Fruit fly (Drosophila melanogaster) whole organism, embryonic: ENCODE data around the gene CG6766.

Source experiments
- CG11085 ChIP-seq: fragments of 200-800 bp; sonication (Bioruptor generic); IDR thresholded peaks from 2 replicates; pipeline ENCODE4 v1.3.6; 2022; ENCODE audit warnings: missing biosample characterization, missing genetic modification characterization
- CG13287 ChIP-seq: fragments of 200-800 bp; sonication (Bioruptor generic); IDR thresholded peaks from 2 replicates; pipeline ENCODE4 v1.3.6; 2022; ENCODE audit warnings: missing biosample characterization, missing genetic modification characterization; ENCODE audit not compliant: partially characterized antibody
- CG13296 ChIP-seq: fragments of 200-800 bp; sonication (Bioruptor generic); optimal IDR thresholded peaks from 3 replicates; lab custom pipeline; 2018; ENCODE audit warnings: missing biosample characterization, mild to moderate bottlenecking, missing genetic modification characterization
- CG13624 ChIP-seq: fragments of 200-800 bp; sonication (Bioruptor generic); optimal IDR thresholded peaks from 2 replicates; lab custom pipeline; 2016; ENCODE audit warnings: missing biosample characterization, missing genetic modification characterization
- CG15479 ChIP-seq: fragments of 200-800 bp; sonication (Bioruptor generic); optimal IDR thresholded peaks from 3 replicates; lab custom pipeline; 2019; ENCODE audit warnings: missing biosample characterization, mild to moderate bottlenecking, missing genetic modification characterization, moderate library complexity
- CG15514 ChIP-seq: fragments of 200-800 bp; sonication (Bioruptor generic); optimal IDR thresholded peaks from 3 replicates; lab custom pipeline; 2017; ENCODE audit warnings: missing biosample characterization, missing genetic modification characterization, mild to moderate bottlenecking, moderate library complexity, missing genetic modification reagents
- CG16779 ChIP-seq: fragments of 200-800 bp; sonication (Bioruptor generic); IDR thresholded peaks from 2 replicates; pipeline ENCODE4 v1.3.6; 2022; ENCODE audit warnings: missing biosample characterization, missing genetic modification characterization
- CG17385 ChIP-seq: fragments of 200-800 bp; sonication (Bioruptor generic); optimal IDR thresholded peaks from 3 replicates; lab custom pipeline; 2018; ENCODE audit warnings: missing biosample characterization, mild to moderate bottlenecking, missing genetic modification characterization
- CG2120 ChIP-seq: fragments of 200-800 bp; sonication (Bioruptor generic); optimal IDR thresholded peaks from 3 replicates; lab custom pipeline; 2016; ENCODE audit warnings: missing biosample characterization, missing genetic modification characterization
- CG31441 ChIP-seq: fragments of 200-800 bp; sonication (Bioruptor generic); IDR thresholded peaks from 2 replicates; pipeline ENCODE4 v1.3.6; 2022; ENCODE audit warnings: missing biosample characterization, missing genetic modification characterization
- CG32532 ChIP-seq: fragments of 200-800 bp; sonication (Bioruptor generic); IDR thresholded peaks from 2 replicates; pipeline ENCODE4 v1.3.6; 2022; ENCODE audit warnings: missing biosample characterization, missing genetic modification characterization
- CG34422 ChIP-seq: fragments of 200-800 bp; sonication (Bioruptor generic); IDR thresholded peaks from 3 replicates; pipeline ENCODE4 v1.3.6; 2022; ENCODE audit warnings: missing biosample characterization, missing genetic modification characterization
- CG5953 ChIP-seq: fragments of 200-800 bp; sonication (Bioruptor generic); IDR thresholded peaks from 2 replicates; pipeline ENCODE4 v1.3.6; 2022; ENCODE audit warnings: missing biosample characterization, missing genetic modification characterization
- CG6272 ChIP-seq: fragments of 200-800 bp; sonication (Bioruptor generic); IDR thresholded peaks from 2 replicates; pipeline ENCODE4 v1.3.6; 2022; ENCODE audit warnings: missing biosample characterization, missing genetic modification characterization
- CG7357 ChIP-seq: fragments of 200-800 bp; sonication (Bioruptor generic); IDR thresholded peaks from 3 replicates; pipeline ENCODE4 v1.3.6; 2022; ENCODE audit warnings: missing biosample characterization, missing genetic modification characterization
- CG7928 ChIP-seq: fragments of 200-800 bp; sonication (Bioruptor generic); optimal IDR thresholded peaks from 2 replicates; lab custom pipeline; 2017; ENCODE audit warnings: missing biosample characterization, mild to moderate bottlenecking, missing genetic modification characterization
- CG8281 ChIP-seq: fragments of 200-800 bp; sonication (Bioruptor generic); optimal IDR thresholded peaks from 2 replicates; lab custom pipeline; 2018; ENCODE audit warnings: missing biosample characterization, mild to moderate bottlenecking, missing genetic modification characterization, moderate library complexity
- CG8359 ChIP-seq: fragments of 200-800 bp; sonication (Bioruptor generic); optimal IDR thresholded peaks from 2 replicates; lab custom pipeline; 2017; ENCODE audit warnings: missing biosample characterization, mild to moderate bottlenecking, missing genetic modification characterization, borderline replicate concordance
- CG9727 ChIP-seq: fragments of 200-800 bp; sonication (Bioruptor generic); optimal IDR thresholded peaks from 3 replicates; lab custom pipeline; 2017; ENCODE audit warnings: missing biosample characterization, mild to moderate bottlenecking, missing genetic modification characterization
- CG9817 ChIP-seq: fragments of 200-800 bp; sonication (Bioruptor generic); optimal IDR thresholded peaks from 2 replicates; lab custom pipeline; 2018; ENCODE audit warnings: missing biosample characterization, mild to moderate bottlenecking, missing genetic modification characterization, moderate library complexity
- D19B ChIP-seq: fragments of 200-800 bp; sonication (Bioruptor generic); optimal IDR thresholded peaks from 2 replicates; lab custom pipeline; 2017; ENCODE audit warnings: missing biosample characterization, mild to moderate bottlenecking, missing genetic modification characterization
- Eip74EF ChIP-seq, 2 experiments: fragments of 200-800 bp in 1 of 2; fragments of >200 bp in 1 of 2; sonication (Bioruptor generic) in 1 of 2; optimal IDR thresholded peaks; 2 replicates each; lab custom pipeline; 2017 to 2019; ENCODE audit warnings: missing biosample characterization in 2 of 2, missing genetic modification characterization in 2 of 2, mild to moderate bottlenecking in 1 of 2, moderate library complexity in 1 of 2
- Ets65A ChIP-seq: fragments of 200-800 bp; sonication (Bioruptor generic); peaks from one replicate; lab custom pipeline; 2016; ENCODE audit warnings: missing biosample characterization, missing genetic modification characterization
- HLH3B ChIP-seq: fragments of 200-800 bp; sonication (Bioruptor generic); IDR thresholded peaks from 2 replicates; pipeline ENCODE4 v1.3.6; 2022; ENCODE audit warnings: missing biosample characterization, missing genetic modification characterization
- HLH54F ChIP-seq: fragments of 200-800 bp; sonication (Bioruptor generic); optimal IDR thresholded peaks from 3 replicates; lab custom pipeline; 2016; ENCODE audit warnings: missing biosample characterization, missing genetic modification characterization
- Jarid2 ChIP-seq: fragments of 200-800 bp; sonication (Bioruptor generic); optimal IDR thresholded peaks from 3 replicates; lab custom pipeline; 2017; ENCODE audit warnings: mild to moderate bottlenecking, missing biosample characterization, missing genetic modification reagents, missing genetic modification characterization
- Mes4 ChIP-seq: fragments of 200-800 bp; sonication (Bioruptor generic); optimal IDR thresholded peaks from 2 replicates; lab custom pipeline; 2016; ENCODE audit warnings: missing biosample characterization, missing genetic modification characterization
- Nf-YC ChIP-seq: fragments of 200-800 bp; optimal IDR thresholded peaks from 3 replicates; lab custom pipeline; 2019; ENCODE audit warnings: missing biosample characterization, mild to moderate bottlenecking, missing genetic modification characterization, moderate library complexity
- PHDP ChIP-seq: fragments of 200-800 bp; sonication (Bioruptor generic); optimal IDR thresholded peaks from 3 replicates; lab custom pipeline; 2018; ENCODE audit warnings: missing biosample characterization, mild to moderate bottlenecking, missing genetic modification characterization, moderate library complexity
- Rfx ChIP-seq: fragments of 200-800 bp; sonication (Bioruptor generic); IDR thresholded peaks from 2 replicates; pipeline ENCODE4 v1.3.6; 2022; ENCODE audit warnings: missing biosample characterization, missing genetic modification characterization
- Tbp ChIP-seq: fragments of >200 bp; optimal IDR thresholded peaks from 2 replicates; lab custom pipeline; 2018; ENCODE audit warnings: missing biosample characterization, missing genetic modification characterization
- aop ChIP-seq: fragments of 200-800 bp; sonication (Bioruptor generic); IDR thresholded peaks from 2 replicates; pipeline ENCODE4 v1.3.6; 2022; ENCODE audit warnings: missing biosample characterization, missing genetic modification characterization
- chinmo ChIP-seq: fragments of 200-800 bp; sonication (Bioruptor generic); IDR thresholded peaks from 4 replicates; pipeline ENCODE4 v1.3.6; 2022; ENCODE audit warnings: missing biosample characterization, missing genetic modification characterization; ENCODE audit not compliant: partially characterized antibody
- crp ChIP-seq, 2 experiments: fragments of 200-800 bp; sonication (Bioruptor generic); optimal IDR thresholded peaks; 2 replicates in 1 of 2; 3 replicates in 1 of 2; lab custom pipeline; 2017; ENCODE audit warnings: missing biosample characterization in 2 of 2, missing genetic modification characterization in 2 of 2, mild to moderate bottlenecking in 1 of 2, moderate library complexity in 1 of 2
- dm ChIP-seq: fragments of 200-800 bp; sonication (Bioruptor generic); optimal IDR thresholded peaks from 3 replicates; lab custom pipeline; 2016; ENCODE audit warnings: missing biosample characterization, missing genetic modification characterization
- fd96Cb ChIP-seq: fragments of 200-800 bp; sonication (Bioruptor generic); optimal IDR thresholded peaks from 2 replicates; lab custom pipeline; 2018; ENCODE audit warnings: missing biosample characterization, mild to moderate bottlenecking, missing genetic modification characterization, moderate library complexity
- gcm ChIP-seq: fragments of 200-800 bp; sonication (Bioruptor generic); optimal IDR thresholded peaks from 2 replicates; lab custom pipeline; 2019; ENCODE audit warnings: missing biosample characterization, mild to moderate bottlenecking, missing genetic modification characterization, moderate library complexity
- insv ChIP-seq, 2 experiments: fragments of 200-800 bp; sonication (Bioruptor generic); optimal IDR thresholded peaks; 3 replicates each; lab custom pipeline; 2016 to 2018; ENCODE audit warnings: missing biosample characterization in 2 of 2, missing genetic modification characterization in 2 of 2
- lbe ChIP-seq: fragments of 200-800 bp; sonication (Bioruptor generic); optimal IDR thresholded peaks from 2 replicates; lab custom pipeline; 2016; ENCODE audit warnings: missing biosample characterization, mild to moderate bottlenecking, missing genetic modification characterization
- row ChIP-seq: fragments of 200-800 bp; sonication (Bioruptor generic); IDR thresholded peaks from 3 replicates; pipeline ENCODE4 v1.3.6; 2022; ENCODE audit warnings: missing biosample characterization, missing genetic modification characterization
- salm ChIP-seq: fragments of 200-800 bp; sonication (Bioruptor generic); optimal IDR thresholded peaks from 2 replicates; lab custom pipeline; 2018; ENCODE audit warnings: missing biosample characterization, mild to moderate bottlenecking, missing genetic modification characterization
- sim ChIP-seq: fragments of 200-800 bp; sonication (Bioruptor generic); IDR thresholded peaks from 2 replicates; pipeline ENCODE4 v1.3.6; 2022; ENCODE audit warnings: missing biosample characterization, missing genetic modification characterization
- tin ChIP-seq: fragments of 200-800 bp; sonication (Bioruptor generic); optimal IDR thresholded peaks from 3 replicates; lab custom pipeline; 2016; ENCODE audit warnings: missing biosample characterization, missing genetic modification characterization
- tio ChIP-seq: fragments of 200-800 bp; sonication (Bioruptor generic); optimal IDR thresholded peaks from 2 replicates; lab custom pipeline; 2017; ENCODE audit warnings: missing biosample characterization, missing genetic modification characterization, inconsistent platforms
- unc-4 ChIP-seq: fragments of 200-800 bp; sonication (Bioruptor generic); IDR thresholded peaks from 2 replicates; pipeline ENCODE4 v1.3.6; 2022; ENCODE audit warnings: missing biosample characterization, missing genetic modification characterization; ENCODE audit not compliant: partially characterized antibody
- z ChIP-seq: fragments of 200-800 bp; sonication (Bioruptor generic); IDR thresholded peaks from 3 replicates; pipeline ENCODE4 v1.3.6; 2022; ENCODE audit warnings: missing biosample characterization, missing genetic modification characterization
- zf30C ChIP-seq: fragments of 200-800 bp; sonication (Bioruptor generic); optimal IDR thresholded peaks from 3 replicates; lab custom pipeline; 2018; ENCODE audit warnings: missing biosample characterization, mild to moderate bottlenecking, missing genetic modification characterization

The CG6766 gene

dm6 chr2L:12045941-12046855 lies 5.7 kb upstream of the CG6766 start, which contains the start of gene CG6770 (continued):
- TF ChIP-seq CG8281 (tag; lab: Kevin White, UChicago) (peak; percentile 14), Rfx (GFP tag; lab: Robert Waterston, UW) (peak; percentile 94), aop (GFP tag; lab: Robert Waterston, UW) (no peak), tin (GFP tag; lab: Kevin White, UChicago) (peak; percentile 48), CG8359 (GFP tag; lab: Kevin White, UChicago) (peak; percentile 29), CG5953 (peak; percentile 69), CG15514 (GFP tag; lab: Kevin White, UChicago) (peak; percentile 87), CG7357 (GFP tag; lab: Robert Waterston, UW) (peak; percentile 42; the same call in 1 of the 3 replicates), CG13296 (peak; percentile 93), D19B (GFP tag; lab: Kevin White, UChicago) (peak; percentile 70), Tbp (GFP tag; lab: Kevin White, UChicago) (no peak), CG34422 (peak; percentile 68), zf30C (GFP tag; lab: Kevin White, UChicago) (peak; percentile 28), CG13624 (GFP tag; lab: Kevin White, UChicago) (peak; percentile 92), Jarid2 (peak; percentile 76), gcm (GFP tag; lab: Kevin White, UChicago) (peak; percentile 63), Eip74EF (GFP tag; optimal IDR thresholded peaks at IDR 0.05; lab: Kevin White, UChicago) (peak in 1 of 2 experiments; percentile 74), CG17385 (GFP tag; lab: Kevin White, UChicago) (peak; percentile 77), chinmo (0 out of 4 replicates have a peak, but pooled peaks have one; percentile 66), CG9727 (GFP tag; lab: Kevin White, UChicago) (peak; percentile 75), lbe (GFP tag; lab: Kevin White, UChicago) (peak; percentile 90), CG6272 (GFP tag; lab: Robert Waterston, UW) (no peak; the same call in 1 of the 2 replicates), dm (no peak), Mes4 (GFP tag; lab: Kevin White, UChicago) (no peak), CG2120 (GFP tag; lab: Kevin White, UChicago) (peak; percentile 84), salm (tag; lab: Kevin White, UChicago) (peak; percentile 70), HLH54F (GFP tag; lab: Kevin White, UChicago) (peak; percentile 39), CG15479 (GFP tag; lab: Kevin White, UChicago) (no peak), CG31441 (peak; percentile 81), unc-4 (GFP tag; lab: Robert Waterston, UW) (0 out of 2 replicates have a peak, but pooled peaks have one; percentile 32), tio (GFP tag; lab: Kevin White, UChicago) (peak; percentile 64), CG9817 (tag; lab: Kevin White, UChicago) (peak; percentile 73), PHDP (tag; lab: Kevin White, UChicago) (peak; percentile 93), CG32532 (peak; percentile 92), fd96Cb (tag; lab: Kevin White, UChicago) (peak; percentile 51), z (GFP tag; lab: Robert Waterston, UW) (no peak), sim (GFP tag; lab: Robert Waterston, UW) (peak; percentile 38; the same call in 1 of the 2 replicates), CG11085 (0 out of 2 replicates have a peak, but pooled peaks have one; percentile 13), crp (GFP tag; optimal IDR thresholded peaks at IDR 0.05; lab: Kevin White, UChicago) (no peak), insv (GFP tag; optimal IDR thresholded peaks at IDR 0.05; lab: Kevin White, UChicago) (peak in 1 of 2 experiments; percentile 51), Nf-YC (tag; lab: Kevin White, UChicago) (peak; percentile 72), CG16779 (GFP tag; lab: Robert Waterston, UW) (peak; percentile 59), CG13287 (GFP tag; lab: Robert Waterston, UW) (peak; percentile 28; the same call in 1 of the 2 replicates), CG7928 (GFP tag; lab: Kevin White, UChicago) (peak; percentile 53), row (GFP tag; lab: Robert Waterston, UW) (peak; percentile 94), HLH3B (peak; percentile 81), Ets65A (GFP tag; lab: Kevin White, UChicago) (peak; percentile 85)
